Worm (Caenorhabditis elegans) whole organism, midembryonic: Measurements from ENCODE around the gene H23N18.5.

ENCODE experiments used
- flt-1 ChIP-seq: fragments of 200-800 bp; sonication (Bioruptor generic); IDR thresholded peaks from 2 replicates; pipeline ENCODE4 v1.3.6; 2022; ENCODE audit warnings: missing genetic modification characterization, missing compliant biosample characterization
- med-1 ChIP-seq: sonication (generic microtip); optimal IDR thresholded peaks from 2 replicates; lab custom pipeline; 2017; ENCODE audit warnings: missing genetic modification characterization, mild to moderate bottlenecking, missing compliant biosample characterization, antibody characterized with exemption, missing genetic modification reagents; ENCODE audit not compliant: insufficient read depth
- ref-1 ChIP-seq: fragments of 200-800 bp; sonication (Bioruptor generic); conservative IDR thresholded peaks from 2 replicates; pipeline ENCODE4 v1.3.6; 2022; ENCODE audit warnings: missing genetic modification reagents, missing genetic modification characterization, missing compliant biosample characterization
- ztf-29 ChIP-seq: fragments of 200-800 bp; sonication (Bioruptor generic); IDR thresholded peaks from 2 replicates; pipeline ENCODE4 v1.3.6; 2022; ENCODE audit warnings: missing genetic modification reagents, missing genetic modification characterization, missing compliant biosample characterization

DNA sequence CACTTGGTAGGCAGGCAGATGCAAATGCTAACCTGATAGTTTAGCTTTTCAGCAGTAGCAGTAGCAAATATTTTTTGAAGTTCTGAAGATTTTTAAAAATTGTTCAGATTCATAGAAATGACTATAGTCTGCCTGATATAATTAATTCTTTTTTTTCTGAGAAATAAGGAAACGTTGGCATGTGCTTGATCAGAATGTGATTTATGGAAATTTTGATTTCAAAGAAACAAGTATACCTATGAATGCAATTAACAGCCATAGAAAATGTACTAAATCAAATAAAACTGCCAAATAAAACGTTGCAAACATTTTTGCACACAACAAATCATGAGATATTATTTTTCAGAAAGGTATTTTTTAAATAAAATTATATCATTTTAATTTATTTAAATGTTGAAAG is 41.6 kb downstream of the H23N18.5 start:
- no peak for TF ChIP-seq ref-1
- TF ChIP-seq flt-1 = no peak
- no peak for TF ChIP-seq ztf-29 (GFP tag; lab: Robert Waterston, UW)
- TF ChIP-seq med-1 (GFP tag; lab: Kevin White, UChicago) = no peak
